Fruit fly (Drosophila melanogaster) whole organism, embryonic: ENCODE results near the gene Usp30.
A peak's percentile ranks its signal among the peaks of the same experiment; 100 is the strongest.

Source experiments
- Bgb ChIP-seq: fragments of 200-800 bp; sonication (Bioruptor generic); IDR thresholded peaks from 2 replicates; pipeline ENCODE4 v1.3.6; 2022; ENCODE audit warnings: missing biosample characterization, missing genetic modification characterization; ENCODE audit not compliant: partially characterized antibody
- Blimp-1 ChIP-seq: fragments of 200-800 bp; sonication (Bioruptor generic); optimal IDR thresholded peaks from 3 replicates; lab custom pipeline; 2018; ENCODE audit warnings: missing biosample characterization, missing genetic modification characterization, mild to moderate bottlenecking, moderate library complexity, missing genetic modification reagents
- CG10654 ChIP-seq: fragments of 200-800 bp; sonication (Bioruptor generic); optimal IDR thresholded peaks from 2 replicates; lab custom pipeline; 2016; ENCODE audit warnings: missing biosample characterization, missing genetic modification characterization
- CG10979 ChIP-seq: fragments of 200-800 bp; sonication (Bioruptor generic); optimal IDR thresholded peaks from 2 replicates; lab custom pipeline; 2018; ENCODE audit warnings: missing biosample characterization, mild to moderate bottlenecking, missing genetic modification characterization, moderate library complexity
- CG11723 ChIP-seq: fragments of 200-800 bp; sonication (Bioruptor generic); optimal IDR thresholded peaks from 2 replicates; lab custom pipeline; 2017; ENCODE audit warnings: missing biosample characterization, mild to moderate bottlenecking, missing genetic modification characterization
- CG1792 ChIP-seq: fragments of 200-800 bp; sonication (Bioruptor generic); optimal IDR thresholded peaks from 2 replicates; lab custom pipeline; 2016; ENCODE audit warnings: missing biosample characterization, missing genetic modification characterization
- CG1832 ChIP-seq: fragments of 200-800 bp; sonication (Bioruptor generic); optimal IDR thresholded peaks from 2 replicates; lab custom pipeline; 2017; ENCODE audit warnings: missing biosample characterization, mild to moderate bottlenecking, missing genetic modification characterization, inconsistent platforms
- CG30403 ChIP-seq: fragments of 200-800 bp; sonication (Bioruptor generic); optimal IDR thresholded peaks from 3 replicates; lab custom pipeline; 2016; ENCODE audit warnings: missing biosample characterization, missing genetic modification characterization
- CG3995 ChIP-seq: fragments of 200-800 bp; sonication (Bioruptor generic); optimal IDR thresholded peaks from 3 replicates; lab custom pipeline; 2016; ENCODE audit warnings: missing biosample characterization, missing genetic modification characterization
- CG4360 ChIP-seq: fragments of 200-800 bp; sonication (Bioruptor generic); IDR thresholded peaks from 2 replicates; pipeline ENCODE4 v1.3.6; 2022; ENCODE audit warnings: missing biosample characterization, missing genetic modification characterization
- CG6654 ChIP-seq: fragments of 200-800 bp; sonication (Bioruptor generic); optimal IDR thresholded peaks from 2 replicates; lab custom pipeline; 2017; ENCODE audit warnings: missing biosample characterization, mild to moderate bottlenecking, missing genetic modification characterization
- CG6791 ChIP-seq: fragments of 200-800 bp; sonication (Bioruptor generic); IDR thresholded peaks from 3 replicates; pipeline ENCODE4 v1.3.6; 2022; ENCODE audit warnings: missing biosample characterization, missing genetic modification characterization; ENCODE audit not compliant: partially characterized antibody
- CG6854 ChIP-seq: fragments of 200-800 bp; sonication (Bioruptor generic); optimal IDR thresholded peaks from 3 replicates; lab custom pipeline; 2017; ENCODE audit warnings: missing biosample characterization, mild to moderate bottlenecking, missing genetic modification characterization
- CG7745 ChIP-seq: fragments of 200-800 bp; sonication (Bioruptor generic); optimal IDR thresholded peaks from 2 replicates; lab custom pipeline; 2018; ENCODE audit warnings: missing biosample characterization, mild to moderate bottlenecking, missing genetic modification characterization, moderate library complexity
- CG8290 ChIP-seq, 3 experiments: fragments of 200-800 bp; sonication (Bioruptor generic); optimal IDR thresholded peaks; 2 replicates each; lab custom pipeline; 2016 to 2019; ENCODE audit warnings: missing biosample characterization in 3 of 3, missing genetic modification characterization in 3 of 3, mild to moderate bottlenecking in 2 of 3, moderate library complexity in 1 of 3
- CG8359 ChIP-seq: fragments of 200-800 bp; sonication (Bioruptor generic); optimal IDR thresholded peaks from 2 replicates; lab custom pipeline; 2017; ENCODE audit warnings: missing biosample characterization, mild to moderate bottlenecking, missing genetic modification characterization, borderline replicate concordance
- Drgx ChIP-seq: fragments of 200-800 bp; sonication (Bioruptor generic); IDR thresholded peaks from 2 replicates; pipeline ENCODE4 v1.3.6; 2022; ENCODE audit warnings: missing biosample characterization, missing genetic modification characterization
- Lim3 ChIP-seq: fragments of 200-800 bp; sonication (Bioruptor generic); IDR thresholded peaks from 2 replicates; pipeline ENCODE4 v1.3.6; 2022; ENCODE audit warnings: missing biosample characterization, missing genetic modification characterization
- MBD-R2 ChIP-seq: fragments of 200-800 bp; sonication (Bioruptor generic); IDR thresholded peaks from 2 replicates; pipeline ENCODE4 v1.3.6; 2022; ENCODE audit warnings: missing biosample characterization, missing genetic modification characterization
- Med ChIP-seq: fragments of 200-800 bp; sonication (Bioruptor generic); peaks from one replicate; lab custom pipeline; 2016; ENCODE audit warnings: missing biosample characterization, missing genetic modification characterization, mild to moderate bottlenecking, inconsistent platforms, moderate library complexity
- NC2β ChIP-seq: fragments of 200-800 bp; sonication (Bioruptor generic); optimal IDR thresholded peaks from 2 replicates; lab custom pipeline; 2016; ENCODE audit warnings: missing biosample characterization, missing genetic modification characterization
- Nf-YC ChIP-seq: fragments of 200-800 bp; optimal IDR thresholded peaks from 3 replicates; lab custom pipeline; 2019; ENCODE audit warnings: missing biosample characterization, mild to moderate bottlenecking, missing genetic modification characterization, moderate library complexity
- Oli ChIP-seq: fragments of 200-800 bp; sonication (Bioruptor generic); optimal IDR thresholded peaks from 2 replicates; lab custom pipeline; 2018; ENCODE audit warnings: missing biosample characterization, mild to moderate bottlenecking, missing genetic modification characterization, moderate library complexity
- Poxn ChIP-seq: fragments of 200-800 bp; sonication (Bioruptor generic); IDR thresholded peaks from 2 replicates; pipeline ENCODE4 v1.3.6; 2022; ENCODE audit warnings: missing biosample characterization, missing genetic modification characterization
- Sox102F ChIP-seq: fragments of 200-800 bp; sonication (Bioruptor generic); optimal IDR thresholded peaks from 2 replicates; lab custom pipeline; 2018; ENCODE audit warnings: missing biosample characterization, mild to moderate bottlenecking, missing genetic modification characterization, moderate library complexity
- Ssrp ChIP-seq: fragments of 200-800 bp; sonication (Bioruptor generic); optimal IDR thresholded peaks from 2 replicates; lab custom pipeline; 2018; ENCODE audit warnings: missing biosample characterization, mild to moderate bottlenecking, missing genetic modification characterization, moderate library complexity
- al ChIP-seq: fragments of 200-800 bp; sonication (Bioruptor generic); IDR thresholded peaks from 2 replicates; pipeline ENCODE4 v1.3.6; 2022; ENCODE audit warnings: missing biosample characterization, missing genetic modification characterization
- az2 ChIP-seq: fragments of 200-800 bp; sonication (Bioruptor generic); optimal IDR thresholded peaks from 3 replicates; lab custom pipeline; 2016; ENCODE audit warnings: missing biosample characterization, missing genetic modification characterization
- chinmo ChIP-seq: fragments of 200-800 bp; sonication (Bioruptor generic); IDR thresholded peaks from 4 replicates; pipeline ENCODE4 v1.3.6; 2022; ENCODE audit warnings: missing biosample characterization, missing genetic modification characterization; ENCODE audit not compliant: partially characterized antibody
- dimm ChIP-seq: fragments of 200-800 bp; sonication (Bioruptor generic); IDR thresholded peaks from 2 replicates; pipeline ENCODE4 v1.3.6; 2022; ENCODE audit warnings: missing biosample characterization, missing genetic modification characterization
- gro ChIP-seq: fragments of 200-800 bp; sonication (Bioruptor generic); optimal IDR thresholded peaks from 2 replicates; lab custom pipeline; 2016; ENCODE audit warnings: missing biosample characterization, missing genetic modification characterization
- gsb-n ChIP-seq: fragments of 200-800 bp; sonication (Bioruptor generic); optimal IDR thresholded peaks from 3 replicates; lab custom pipeline; 2018; ENCODE audit warnings: missing biosample characterization, mild to moderate bottlenecking, missing genetic modification characterization
- gt ChIP-seq: fragments of 200-800 bp; sonication (Bioruptor generic); IDR thresholded peaks from 2 replicates; pipeline ENCODE4 v1.3.6; 2022; ENCODE audit warnings: missing biosample characterization, missing genetic modification characterization
- ham ChIP-seq: fragments of 200-800 bp; sonication (Bioruptor generic); IDR thresholded peaks from 2 replicates; pipeline ENCODE4 v1.3.6; 2022; ENCODE audit warnings: missing biosample characterization, missing genetic modification characterization
- hb ChIP-seq: fragments of 200-800 bp; sonication (Bioruptor generic); IDR thresholded peaks from 3 replicates; pipeline ENCODE4 v1.3.6; 2022; ENCODE audit warnings: missing biosample characterization, missing genetic modification characterization; ENCODE audit not compliant: partially characterized antibody
- hbn ChIP-seq: fragments of 200-800 bp; sonication (Bioruptor generic); IDR thresholded peaks from 2 replicates; pipeline ENCODE4 v1.3.6; 2022; ENCODE audit warnings: missing biosample characterization, missing genetic modification characterization; ENCODE audit not compliant: partially characterized antibody
- lmd ChIP-seq: fragments of 200-800 bp; sonication (Bioruptor generic); IDR thresholded peaks from 2 replicates; pipeline ENCODE4 v1.3.6; 2022; ENCODE audit warnings: missing biosample characterization, missing genetic modification characterization
- nerfin-1 ChIP-seq: fragments of 200-800 bp; sonication (Bioruptor generic); optimal IDR thresholded peaks from 3 replicates; lab custom pipeline; 2019; ENCODE audit warnings: missing biosample characterization, mild to moderate bottlenecking, missing genetic modification characterization, moderate library complexity
- p53 ChIP-seq: fragments of 200-800 bp; sonication (Bioruptor generic); optimal IDR thresholded peaks from 2 replicates; lab custom pipeline; 2016; ENCODE audit warnings: missing biosample characterization, missing genetic modification characterization
- pb ChIP-seq: fragments of 200-800 bp; sonication (Bioruptor generic); optimal IDR thresholded peaks from 3 replicates; lab custom pipeline; 2016; ENCODE audit warnings: missing biosample characterization, missing genetic modification characterization
- pho ChIP-seq: fragments of 200-800 bp; sonication (Bioruptor generic); optimal IDR thresholded peaks from 2 replicates; lab custom pipeline; 2016; ENCODE audit warnings: missing biosample characterization, missing genetic modification characterization
- run ChIP-seq: fragments of 200-800 bp; sonication (Bioruptor generic); optimal IDR thresholded peaks from 3 replicates; lab custom pipeline; 2018; ENCODE audit warnings: missing biosample characterization, mild to moderate bottlenecking, missing genetic modification characterization
- scrt ChIP-seq: fragments of 200-800 bp; sonication (Bioruptor generic); optimal IDR thresholded peaks from 2 replicates; lab custom pipeline; 2018; ENCODE audit warnings: missing biosample characterization, mild to moderate bottlenecking, missing genetic modification characterization, moderate library complexity
- sima ChIP-seq: fragments of 200-800 bp; sonication (Bioruptor generic); optimal IDR thresholded peaks from 2 replicates; lab custom pipeline; 2016; ENCODE audit warnings: missing biosample characterization, missing genetic modification characterization
- sna ChIP-seq: fragments of 200-800 bp; sonication (Bioruptor generic); IDR thresholded peaks from 2 replicates; pipeline ENCODE4 v1.3.6; 2022; ENCODE audit warnings: missing biosample characterization, missing genetic modification characterization; ENCODE audit not compliant: partially characterized antibody
- tio ChIP-seq: fragments of 200-800 bp; sonication (Bioruptor generic); optimal IDR thresholded peaks from 2 replicates; lab custom pipeline; 2017; ENCODE audit warnings: missing biosample characterization, missing genetic modification characterization, inconsistent platforms
- toy ChIP-seq: fragments of 200-800 bp; sonication (Bioruptor generic); IDR thresholded peaks from 2 replicates; pipeline ENCODE4 v1.3.6; 2022; ENCODE audit warnings: missing biosample characterization, missing genetic modification characterization

Usp30 gene

DNA sequence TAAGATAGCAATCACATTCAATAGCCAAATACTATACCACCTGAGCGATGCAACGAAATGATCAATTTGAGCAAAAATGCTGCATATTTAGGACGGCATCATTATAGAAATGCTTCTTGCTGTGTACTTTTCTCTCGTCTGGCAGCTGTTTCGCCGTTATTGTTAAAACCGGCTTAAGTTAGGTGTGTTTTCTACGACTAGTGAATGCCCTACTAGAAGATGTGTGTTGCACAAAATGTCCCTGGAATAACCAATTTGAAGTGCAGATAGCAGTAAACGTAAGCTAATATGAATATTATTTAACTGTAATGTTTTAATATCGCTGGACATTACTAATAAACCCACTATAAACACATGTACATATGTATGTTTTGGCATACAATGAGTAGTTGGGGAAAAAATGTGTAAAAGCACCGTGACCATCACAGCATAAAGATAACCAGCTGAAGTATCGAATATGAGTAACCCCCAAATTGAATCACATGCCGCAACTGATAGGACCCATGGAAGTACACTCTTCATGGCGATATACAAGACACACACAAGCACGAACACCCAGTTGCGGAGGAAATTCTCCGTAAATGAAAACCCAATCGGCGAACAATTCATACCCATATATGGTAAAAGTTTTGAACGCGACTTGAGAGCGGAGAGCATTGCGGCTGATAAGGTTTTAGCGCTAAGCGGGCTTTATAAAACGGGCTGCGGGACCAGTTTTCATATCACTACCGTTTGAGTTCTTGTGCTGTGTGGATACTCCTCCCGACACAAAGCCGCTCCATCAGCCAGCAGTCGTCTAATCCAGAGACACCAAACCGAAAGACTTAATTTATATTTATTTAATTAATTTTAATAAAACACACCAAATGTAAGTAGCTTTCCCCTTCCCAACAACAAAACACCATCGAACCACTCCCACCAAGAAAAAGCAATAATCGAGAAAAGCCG lies 20.8 kb upstream of the Usp30 start, which contains the start of gene Act5C (continued):
- peak; percentile 72; the same call in 1 of the 2 replicates for TF ChIP-seq CG4360
- TF ChIP-seq CG3995 (GFP tag; lab: Kevin White, UChicago), result peak; percentile 65
- peak; percentile 74 for TF ChIP-seq toy (GFP tag; lab: Robert Waterston, UW)
- TF ChIP-seq CG8359 (GFP tag; lab: Kevin White, UChicago), result peak; percentile 86
- TF ChIP-seq CG10654, result peak; percentile 92
- TF ChIP-seq Sox102F (GFP tag; lab: Kevin White, UChicago), result peak; percentile 94
- TF ChIP-seq pb, result peak; percentile 84
- peak; percentile 89 for TF ChIP-seq tio (GFP tag; lab: Kevin White, UChicago)
- peak; percentile 85 for TF ChIP-seq CG11723 (GFP tag; lab: Kevin White, UChicago)
- no peak for TF ChIP-seq sna (GFP tag; lab: Robert Waterston, UW)
- peak; percentile 94 for TF ChIP-seq CG30403 (GFP tag; lab: Kevin White, UChicago)
- peak; percentile 93 for TF ChIP-seq gro (GFP tag; lab: Kevin White, UChicago)
- peak; percentile 75 for TF ChIP-seq MBD-R2
- TF ChIP-seq pho, result peak; percentile 89
- TF ChIP-seq Lim3, result peak; percentile 69
- peak; percentile 70 for TF ChIP-seq dimm
- peak; percentile 77 for TF ChIP-seq CG6654
- TF ChIP-seq lmd (GFP tag; lab: Robert Waterston, UW), result peak; percentile 94
- peak; percentile 90 for TF ChIP-seq CG8290 (GFP tag; optimal IDR thresholded peaks at IDR 0.05; lab: Kevin White, UChicago)
- TF ChIP-seq CG8290 (tag; optimal IDR thresholded peaks at IDR 0.05; lab: Kevin White, UChicago), result peak; percentile 11 to 99
- no peak; the same call in 2 of the 3 replicates for TF ChIP-seq CG6791
- no peak for TF ChIP-seq CG1832 (GFP tag; lab: Kevin White, UChicago)
- TF ChIP-seq p53 (GFP tag; lab: Kevin White, UChicago), result peak; percentile 81
- peak; percentile 96 for TF ChIP-seq Drgx (GFP tag; lab: Robert Waterston, UW)
- peak; percentile 92 for TF ChIP-seq CG1792
- peak; percentile 81; the same call in 1 of the 2 replicates for TF ChIP-seq gt (GFP tag; lab: Robert Waterston, UW)
- peak; percentile 67; the same call in 1 of the 2 replicates for TF ChIP-seq ham
- peak; percentile 86 for TF ChIP-seq sima
- TF ChIP-seq Med (GFP tag; lab: Kevin White, UChicago), result peak; percentile 99
- peak; percentile 79 for TF ChIP-seq CG7745 (tag; lab: Kevin White, UChicago)
- no peak for TF ChIP-seq hb
- peak; percentile 86 for TF ChIP-seq CG6854 (GFP tag; lab: Kevin White, UChicago)
- no peak; the same call in 1 of the 2 replicates for TF ChIP-seq Bgb (GFP tag; lab: Robert Waterston, UW)
- TF ChIP-seq al, result peak; percentile 85
- peak; percentile 93 for TF ChIP-seq NC2β (GFP tag; lab: Kevin White, UChicago)
- peak; percentile 95 for TF ChIP-seq gsb-n (tag; lab: Kevin White, UChicago)
- TF ChIP-seq Nf-YC (tag; lab: Kevin White, UChicago), result peak; percentile 69
- peak; percentile 89 for TF ChIP-seq Blimp-1 (GFP tag; lab: Kevin White, UChicago)
- peak; percentile 96 for TF ChIP-seq CG10979 (tag; lab: Kevin White, UChicago)
- TF ChIP-seq nerfin-1 (tag; lab: Kevin White, UChicago), result peak; percentile 91
- TF ChIP-seq run (tag; lab: Kevin White, UChicago), result peak; percentile 86
- peak; percentile 92 for TF ChIP-seq scrt (GFP tag; lab: Kevin White, UChicago)
- peak; percentile 68; the same call in 2 of the 4 replicates for TF ChIP-seq chinmo (GFP tag; lab: Robert Waterston, UW)
- TF ChIP-seq Oli, result peak; percentile 95
- peak; percentile 87 for TF ChIP-seq Ssrp (tag; lab: Kevin White, UChicago)
- no peak for TF ChIP-seq hbn (GFP tag; lab: Robert Waterston, UW)
- 0 out of 2 replicates have a peak, but pooled peaks have one; percentile 76 for TF ChIP-seq Poxn (GFP tag; lab: Robert Waterston, UW)
- TF ChIP-seq az2 (GFP tag; lab: Kevin White, UChicago), result peak; percentile 94
